Worm (Caenorhabditis elegans): ENCODE data around the gene ubh-4.

ubh-4 gene

DNA sequence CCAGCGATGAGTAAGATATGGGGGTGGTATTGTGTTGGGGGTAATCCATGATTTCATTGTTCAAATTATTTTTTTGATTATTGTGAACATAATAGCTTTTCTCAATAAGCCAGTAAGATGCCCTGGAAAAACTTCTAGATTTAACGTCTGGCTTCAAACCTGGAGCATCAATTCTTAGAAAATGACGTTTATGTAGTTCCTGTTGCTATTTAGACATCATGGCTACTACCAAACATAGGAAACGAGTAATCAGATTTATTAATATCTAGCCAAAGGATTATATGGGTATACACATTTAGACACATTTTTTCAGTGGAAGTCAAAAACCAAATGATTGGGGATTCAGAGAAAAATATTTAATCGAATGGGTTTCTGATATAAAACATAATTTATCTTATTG lies 20.1 kb upstream of the ubh-4 start:
- TF ChIP-seq ham-2 (GFP tag; optimal IDR thresholded peaks at IDR 0.05) (no peak), nhr-237 (tag; optimal IDR thresholded peaks at IDR 0.05) (no peak), cnd-1 (tag; optimal IDR thresholded peaks at IDR 0.05) (no peak), lsy-2 (tag; optimal IDR thresholded peaks at IDR 0.05) (no peak), unc-62 (GFP tag; optimal IDR thresholded peaks at IDR 0.05) (no peak), mls-2 (tag; optimal IDR thresholded peaks at IDR 0.05) (no peak), mab-5 (tag; optimal IDR thresholded peaks at IDR 0.05) (no peak), sem-2 (GFP tag; optimal IDR thresholded peaks at IDR 0.05) (no peak), nhr-12 (tag; optimal IDR thresholded peaks at IDR 0.05) (no peak), lin-13 (tag; optimal IDR thresholded peaks at IDR 0.05) (no peak), nhr-2 (tag; optimal IDR thresholded peaks at IDR 0.05) (no peak), pha-4 (tag; optimal IDR thresholded peaks at IDR 0.05) (no peak), nhr-76 (tag; optimal IDR thresholded peaks at IDR 0.05) (no peak), flh-1 (GFP tag; optimal IDR thresholded peaks at IDR 0.05) (no peak), drap-1 (GFP tag; optimal IDR thresholded peaks at IDR 0.05) (no peak), nhr-28 (tag; optimal IDR thresholded peaks at IDR 0.05) (no peak), ceh-43 (GFP tag; optimal IDR thresholded peaks at IDR 0.05) (no peak), sptf-1 (tag; optimal IDR thresholded peaks at IDR 0.05) (no peak), snpc-4 (tag; optimal IDR thresholded peaks at IDR 0.05) (no peak), hlh-1 (tag; optimal IDR thresholded peaks at IDR 0.05) (no peak)

DNA sequence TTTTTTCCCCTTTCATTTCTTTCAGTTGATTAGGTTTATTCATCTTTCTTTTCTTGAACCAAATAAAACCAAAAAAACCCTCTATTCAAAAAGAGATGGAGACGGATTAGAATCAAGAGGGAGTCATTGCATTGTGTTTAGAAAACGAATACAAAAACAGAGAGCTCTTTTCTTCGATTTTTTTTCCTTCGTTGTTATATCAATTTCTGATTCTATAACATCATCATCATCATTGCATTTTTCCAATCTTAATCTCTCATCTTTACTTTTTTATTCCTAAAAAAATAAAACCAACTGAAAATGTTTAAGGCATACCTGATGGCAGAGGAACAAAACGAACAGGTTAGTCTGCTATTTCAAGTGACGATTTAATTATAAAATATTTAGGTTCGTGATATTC lies 19.4 kb upstream of the ubh-4 start, which contains the start of gene T05H10.8:
T05H10.8 (plus strand) TSS at position 301 of the 400 bp plus-strand sequence.
- TF ChIP-seq ham-2 (GFP tag; optimal IDR thresholded peaks at IDR 0.05) (no peak), elt-3 (tag; optimal IDR thresholded peaks at IDR 0.05) (no peak), M03D4.4 (tag; optimal IDR thresholded peaks at IDR 0.05) (no peak)

DNA sequence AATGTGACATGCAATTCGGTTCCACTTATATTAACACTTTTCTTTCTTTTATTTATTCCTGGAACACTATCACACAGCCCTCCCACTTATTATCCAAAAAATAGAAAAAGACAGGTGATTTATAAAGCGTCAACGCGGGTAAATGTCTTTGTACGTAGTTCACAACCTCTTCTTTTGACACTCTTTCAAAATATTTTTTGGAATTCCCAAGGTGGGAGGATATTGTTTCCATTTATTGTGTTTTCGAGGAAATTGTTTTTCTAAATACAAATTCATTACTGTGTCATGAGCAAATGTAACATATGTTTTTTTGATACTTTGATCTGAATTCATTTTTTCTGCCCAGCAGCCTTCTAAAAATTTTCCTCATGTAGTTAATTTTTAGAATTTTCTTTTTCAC lies 18.5 kb upstream of the ubh-4 start:
- TF ChIP-seq ceh-43 (GFP tag; optimal IDR thresholded peaks at IDR 0.05): no peak

DNA sequence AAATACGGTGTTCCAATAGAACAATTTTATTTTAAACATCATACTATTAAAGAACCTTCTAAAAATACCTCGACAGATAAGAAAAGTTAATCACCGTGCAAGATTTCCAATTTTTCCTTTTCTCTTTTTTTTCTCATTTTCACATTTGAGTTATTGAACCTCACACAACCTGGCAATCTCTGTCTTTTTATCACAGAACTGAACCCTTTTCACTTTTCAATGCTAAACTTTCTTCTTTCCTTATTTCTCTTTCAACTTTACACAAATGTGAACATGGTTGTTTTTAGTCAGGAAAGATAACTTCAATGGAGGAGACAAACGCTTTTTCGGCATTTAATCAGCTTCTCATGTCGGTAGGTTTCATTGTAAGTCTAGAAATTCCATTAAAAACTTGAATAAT lies 13.5 kb upstream of the ubh-4 start, which contains the start of gene T05H10.4:
T05H10.4 (plus strand) TSS at position 301 of the 400 bp plus-strand sequence.
- no peak for TF ChIP-seq ztf-11 (tag; optimal IDR thresholded peaks at IDR 0.05)

DNA sequence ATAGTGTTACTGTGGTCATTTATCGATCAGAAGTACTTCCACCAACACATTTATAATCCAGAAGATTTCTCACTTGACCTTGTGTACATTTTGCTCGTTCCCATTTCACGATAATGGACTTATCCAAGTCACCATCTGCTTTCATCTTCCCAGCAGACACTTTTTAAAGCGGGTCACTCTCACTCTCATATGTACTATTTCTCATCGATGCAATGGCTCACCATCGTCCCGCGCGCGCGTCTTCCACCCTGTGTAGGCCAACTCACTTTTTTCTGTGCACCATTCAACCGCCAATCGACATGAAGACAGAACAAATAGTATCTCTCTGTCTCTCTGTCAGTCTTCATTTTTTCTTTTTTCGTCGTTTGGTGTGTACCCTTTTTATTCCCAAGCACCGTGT lies 12.8 kb upstream of the ubh-4 start:
- TF ChIP-seq ces-1 (GFP tag; optimal IDR thresholded peaks at IDR 0.05) (peak; percentile 33), flh-1 (GFP tag; optimal IDR thresholded peaks at IDR 0.05) (no peak), cnd-1 (tag; optimal IDR thresholded peaks at IDR 0.05) (peak; percentile 51)

DNA sequence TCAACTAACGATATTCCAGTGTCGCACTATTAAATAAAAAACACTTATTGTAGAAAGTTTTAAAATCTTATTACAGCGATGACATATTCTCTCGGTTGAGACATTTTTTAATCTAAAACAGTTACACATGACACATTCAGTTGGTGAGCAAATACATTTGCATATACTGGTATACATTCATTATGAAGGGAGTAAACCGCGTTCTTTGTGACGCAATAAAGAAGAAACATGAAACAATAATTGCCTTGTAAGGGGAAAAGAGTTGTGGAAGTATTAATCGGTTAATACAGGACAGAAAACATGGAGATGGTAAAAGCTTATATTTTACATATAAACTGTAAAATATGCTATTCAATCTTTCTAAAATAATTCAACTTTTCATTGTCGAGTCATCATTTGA lies 11.9 kb upstream of the ubh-4 start:
- peak; percentile 56 for TF ChIP-seq nhr-2 (tag; optimal IDR thresholded peaks at IDR 0.05)
- TF ChIP-seq ham-2 (GFP tag; optimal IDR thresholded peaks at IDR 0.05): no peak
- no peak for TF ChIP-seq nhr-28 (tag; optimal IDR thresholded peaks at IDR 0.05)
- no peak for TF ChIP-seq ceh-43 (GFP tag; optimal IDR thresholded peaks at IDR 0.05)
- TF ChIP-seq zip-8 (tag; optimal IDR thresholded peaks at IDR 0.05): peak; percentile 94
- TF ChIP-seq ceh-83 (GFP tag; optimal IDR thresholded peaks at IDR 0.05): no peak
- TF ChIP-seq unc-120 (tag; optimal IDR thresholded peaks at IDR 0.05; ENCODE audit: poor library complexity, severe bottlenecking): no peak
- TF ChIP-seq bed-3 (GFP tag; optimal IDR thresholded peaks at IDR 0.05): no peak

DNA sequence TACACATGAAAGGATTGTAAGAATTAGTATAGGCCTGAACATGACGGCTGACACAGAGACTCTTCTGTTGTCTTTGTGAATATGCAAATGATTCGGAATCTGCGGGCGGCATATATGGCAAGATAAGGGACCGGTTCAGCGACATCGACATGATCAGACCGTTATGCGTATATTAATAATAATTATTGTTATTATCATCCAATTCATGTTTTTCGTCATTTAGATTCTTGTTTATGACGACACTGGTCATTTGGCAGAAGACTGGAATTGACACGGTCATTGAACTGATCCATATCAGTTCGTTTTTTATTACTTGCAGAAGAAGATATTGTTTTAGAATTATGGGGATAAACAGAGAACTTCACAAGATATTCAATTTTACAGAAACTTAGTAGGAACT lies 11.1 kb upstream of the ubh-4 start, which contains the start of gene mtre-1:
mtre-1 (minus strand) TSS at position 101 of the 400 bp plus-strand sequence.
- no peak for TF ChIP-seq sem-2 (GFP tag; optimal IDR thresholded peaks at IDR 0.05)
- peak; percentile 41 for TF ChIP-seq elt-1 (tag; optimal IDR thresholded peaks at IDR 0.05; ENCODE audit: borderline replicate concordance, insufficient read depth)
